Fruit fly (Drosophila melanogaster): ENCODE measurements around the gene CG14130.
A peak's percentile ranks its signal among the peaks of the same experiment; 100 is the strongest.

Gene CG14130

dm6 chr3L:11789773-11790172 is 25.5 kb upstream of the CG14130 start, which contains the start of gene Pi3K68D (continued):
- peak; percentile 92 for TF ChIP-seq CG4617 (GFP tag; optimal IDR thresholded peaks at IDR 0.05; ENCODE audit: borderline replicate concordance)
- TF ChIP-seq cg (GFP tag; optimal IDR thresholded peaks at IDR 0.05) = peak; percentile 88
- peak; percentile 70 for TF ChIP-seq CTCF (GFP tag; optimal IDR thresholded peaks at IDR 0.05)
- TF ChIP-seq Opbp (GFP tag; IDR thresholded peaks at IDR 0.05; ENCODE audit: partially characterized antibody) = peak; percentile 97
- TF ChIP-seq psq (GFP tag; optimal IDR thresholded peaks at IDR 0.05) = peak; percentile 97
- TF ChIP-seq CrebB (tag; optimal IDR thresholded peaks at IDR 0.05) = peak; percentile 10
- peak; percentile 100 for TF ChIP-seq Myb (GFP tag; optimal IDR thresholded peaks at IDR 0.05)
- TF ChIP-seq CG1603 (tag; optimal IDR thresholded peaks at IDR 0.05) = peak; percentile 88
- TF ChIP-seq vnd (GFP tag; IDR thresholded peaks at IDR 0.05; ENCODE audit: partially characterized antibody) = peak; percentile 88
- TF ChIP-seq CG3407 (GFP tag; optimal IDR thresholded peaks at IDR 0.05) = no peak
- no peak for TF ChIP-seq CG18619 (GFP tag; optimal IDR thresholded peaks at IDR 0.05)
- TF ChIP-seq chif (GFP tag; optimal IDR thresholded peaks at IDR 0.05) = peak in 1 of 2 experiments; percentile 9
- TF ChIP-seq CG11247 (GFP tag; IDR thresholded peaks at IDR 0.05) = 0 out of 2 replicates have a peak, but pooled peaks have one; percentile 6
- TF ChIP-seq slp2 (GFP tag; optimal IDR thresholded peaks at IDR 0.05) = peak; percentile 2
- TF ChIP-seq MESR4 (GFP tag; optimal IDR thresholded peaks at IDR 0.05) = peak; percentile 69
- TF ChIP-seq CG2129 (GFP tag; IDR thresholded peaks at IDR 0.05; ENCODE audit: partially characterized antibody) = peak; percentile 88
- peak; percentile 63 for TF ChIP-seq CG14710 (tag; optimal IDR thresholded peaks at IDR 0.05)
- peak; percentile 39 for TF ChIP-seq YL-1 (GFP tag; optimal IDR thresholded peaks at IDR 0.05)
- TF ChIP-seq Elba2 (GFP tag; optimal IDR thresholded peaks at IDR 0.05) = no peak
- TF ChIP-seq zen2 (GFP tag; IDR thresholded peaks at IDR 0.05; ENCODE audit: partially characterized antibody) = peak; percentile 85
- no peak for TF ChIP-seq br (optimal IDR thresholded peaks at IDR 0.05)
- no peak for TF ChIP-seq ranshi (GFP tag; IDR thresholded peaks at IDR 0.05)
- TF ChIP-seq CG17612 (GFP tag; IDR thresholded peaks at IDR 0.05) = no peak
- TF ChIP-seq Med (GFP tag) = peak; percentile 90
- TF ChIP-seq CG9797 (GFP tag; optimal IDR thresholded peaks at IDR 0.05) = peak; percentile 60
- no peak for TF ChIP-seq CG12299 (tag; optimal IDR thresholded peaks at IDR 0.05)
- TF ChIP-seq so (GFP tag; IDR thresholded peaks at IDR 0.05) = no peak
- TF ChIP-seq CG16815 (GFP tag; optimal IDR thresholded peaks at IDR 0.05) = no peak
- no peak for TF ChIP-seq bsh (GFP tag; optimal IDR thresholded peaks at IDR 0.05)
- TF ChIP-seq NFAT (GFP tag; IDR thresholded peaks at IDR 0.05) = no peak
- peak; percentile 59 for TF ChIP-seq CG10267 (tag; optimal IDR thresholded peaks at IDR 0.05)
- no peak for TF ChIP-seq tgo (GFP tag; IDR thresholded peaks at IDR 0.05)
- peak; percentile 20 for TF ChIP-seq HLH54F (GFP tag; optimal IDR thresholded peaks at IDR 0.05)
- TF ChIP-seq CG10654 (GFP tag; optimal IDR thresholded peaks at IDR 0.05) = no peak
- TF ChIP-seq HmgD (GFP tag; optimal IDR thresholded peaks at IDR 0.05) = peak; percentile 79
- peak; percentile 86 for TF ChIP-seq CG7963 (GFP tag; IDR thresholded peaks at IDR 0.05; ENCODE audit: partially characterized antibody)
- peak; percentile 88 for TF ChIP-seq HLH4C (GFP tag; IDR thresholded peaks at IDR 0.05; ENCODE audit: partially characterized antibody)
- TF ChIP-seq CG42726 (GFP tag; IDR thresholded peaks at IDR 0.05; ENCODE audit: partially characterized antibody) = peak; percentile 97
- TF ChIP-seq amos (GFP tag; IDR thresholded peaks at IDR 0.05; ENCODE audit: partially characterized antibody) = peak; percentile 98
- no peak for TF ChIP-seq CG14667 (GFP tag; IDR thresholded peaks at IDR 0.05)
- peak; percentile 37 for TF ChIP-seq CG12391 (tag; optimal IDR thresholded peaks at IDR 0.05)
- peak; percentile 8 for TF ChIP-seq CG1792 (GFP tag; optimal IDR thresholded peaks at IDR 0.05)
- TF ChIP-seq HmgZ (tag; optimal IDR thresholded peaks at IDR 0.05) = peak; percentile 80
- TF ChIP-seq Doc3 (GFP tag; IDR thresholded peaks at IDR 0.05; ENCODE audit: partially characterized antibody) = peak; percentile 84
- TF ChIP-seq CG7271 (tag; optimal IDR thresholded peaks at IDR 0.05) = no peak
- TF ChIP-seq hbn (GFP tag; IDR thresholded peaks at IDR 0.05; ENCODE audit: partially characterized antibody) = peak; percentile 89
- peak; percentile 67 for TF ChIP-seq gfzf (GFP tag; optimal IDR thresholded peaks at IDR 0.05)
- peak; percentile 16 for TF ChIP-seq pho (GFP tag; optimal IDR thresholded peaks at IDR 0.05)
- peak; percentile 90 for TF ChIP-seq hb (GFP tag; IDR thresholded peaks at IDR 0.05; ENCODE audit: partially characterized antibody)
- peak; percentile 12 for TF ChIP-seq Sin3A (optimal IDR thresholded peaks at IDR 0.05)
- TF ChIP-seq CG2875 (GFP tag; optimal IDR thresholded peaks at IDR 0.05) = no peak

Data from whole organism, embryonic.